Fruit fly (Drosophila melanogaster) whole organism, embryonic: ENCODE data around the gene Cht2.

ENCODE experiments used
- CG10543 ChIP-seq: fragments of 200-800 bp; sonication (Bioruptor generic); optimal IDR thresholded peaks from 3 replicates; lab custom pipeline; 2017; ENCODE audit warnings: missing biosample characterization, mild to moderate bottlenecking, missing genetic modification characterization, moderate library complexity
- CG10959 ChIP-seq: fragments of 200-800 bp; sonication (Bioruptor generic); IDR thresholded peaks from 2 replicates; pipeline ENCODE4 v1.3.6; 2022; ENCODE audit warnings: missing biosample characterization, missing genetic modification characterization
- CG12104 ChIP-seq: fragments of 200-800 bp; sonication (Bioruptor generic); optimal IDR thresholded peaks from 3 replicates; lab custom pipeline; 2016; ENCODE audit warnings: missing biosample characterization, missing genetic modification characterization
- CG14050 ChIP-seq: fragments of 200-800 bp; sonication (Bioruptor generic); IDR thresholded peaks from 3 replicates; pipeline ENCODE4 v1.3.6; 2022; ENCODE audit warnings: missing biosample characterization, missing genetic modification characterization
- CG14710 ChIP-seq: fragments of 200-800 bp; sonication (Bioruptor generic); optimal IDR thresholded peaks from 3 replicates; lab custom pipeline; 2019; ENCODE audit warnings: missing biosample characterization, mild to moderate bottlenecking, missing genetic modification characterization, moderate library complexity
- CG15011 ChIP-seq: fragments of 200-800 bp; sonication (Bioruptor generic); optimal IDR thresholded peaks from 3 replicates; lab custom pipeline; 2018; ENCODE audit warnings: missing biosample characterization, mild to moderate bottlenecking, missing genetic modification characterization
- CG17802 ChIP-seq: fragments of 200-800 bp; sonication (Bioruptor generic); optimal IDR thresholded peaks from 2 replicates; lab custom pipeline; 2018; ENCODE audit warnings: missing biosample characterization, mild to moderate bottlenecking, missing genetic modification characterization, moderate library complexity
- CG18262 ChIP-seq: fragments of 200-800 bp; optimal IDR thresholded peaks from 3 replicates; lab custom pipeline; 2019; ENCODE audit warnings: missing biosample characterization, mild to moderate bottlenecking, missing genetic modification characterization, moderate library complexity
- CG30403 ChIP-seq: fragments of 200-800 bp; sonication (Bioruptor generic); optimal IDR thresholded peaks from 3 replicates; lab custom pipeline; 2016; ENCODE audit warnings: missing biosample characterization, missing genetic modification characterization
- CG3065 ChIP-seq: fragments of 200-800 bp; sonication (Bioruptor generic); optimal IDR thresholded peaks from 2 replicates; lab custom pipeline; 2016; ENCODE audit warnings: missing biosample characterization, missing genetic modification characterization
- CG33557 ChIP-seq: fragments of 200-800 bp; sonication (Bioruptor generic); optimal IDR thresholded peaks from 2 replicates; lab custom pipeline; 2019; ENCODE audit warnings: missing biosample characterization, mild to moderate bottlenecking, missing genetic modification characterization, moderate library complexity
- CG34376 ChIP-seq: fragments of 200-800 bp; sonication (Bioruptor generic); optimal IDR thresholded peaks from 2 replicates; lab custom pipeline; 2018; ENCODE audit warnings: missing biosample characterization, mild to moderate bottlenecking, missing genetic modification characterization
- CG4282 ChIP-seq: fragments of 200-800 bp; sonication (Bioruptor generic); optimal IDR thresholded peaks from 2 replicates; lab custom pipeline; 2016; ENCODE audit warnings: missing biosample characterization, missing genetic modification characterization
- CG7963 ChIP-seq: fragments of 200-800 bp; sonication (Bioruptor generic); IDR thresholded peaks from 3 replicates; pipeline ENCODE4 v1.3.6; 2022; ENCODE audit warnings: missing biosample characterization, missing genetic modification characterization; ENCODE audit not compliant: partially characterized antibody
- CG8281 ChIP-seq: fragments of 200-800 bp; sonication (Bioruptor generic); optimal IDR thresholded peaks from 2 replicates; lab custom pipeline; 2018; ENCODE audit warnings: missing biosample characterization, mild to moderate bottlenecking, missing genetic modification characterization, moderate library complexity
- CG8359 ChIP-seq: fragments of 200-800 bp; sonication (Bioruptor generic); optimal IDR thresholded peaks from 2 replicates; lab custom pipeline; 2017; ENCODE audit warnings: missing biosample characterization, mild to moderate bottlenecking, missing genetic modification characterization, borderline replicate concordance
- CG9727 ChIP-seq: fragments of 200-800 bp; sonication (Bioruptor generic); optimal IDR thresholded peaks from 3 replicates; lab custom pipeline; 2017; ENCODE audit warnings: missing biosample characterization, mild to moderate bottlenecking, missing genetic modification characterization
- Dbx ChIP-seq: fragments of 200-800 bp; sonication (Bioruptor generic); IDR thresholded peaks from 3 replicates; pipeline ENCODE4 v1.3.6; 2022; ENCODE audit warnings: missing biosample characterization, missing genetic modification characterization
- Dll ChIP-seq: fragments of 200-800 bp; sonication (Bioruptor generic); IDR thresholded peaks from 4 replicates; pipeline ENCODE4 v1.3.6; 2022; ENCODE audit warnings: missing biosample characterization, missing genetic modification characterization; ENCODE audit not compliant: partially characterized antibody
- Dp ChIP-seq: fragments of 200-800 bp; sonication (Bioruptor generic); optimal IDR thresholded peaks from 2 replicates; lab custom pipeline; 2018; ENCODE audit warnings: missing biosample characterization, mild to moderate bottlenecking, missing genetic modification characterization, moderate library complexity
- GATAe ChIP-seq: fragments of 200-800 bp; sonication (Bioruptor generic); conservative IDR thresholded peaks from 2 replicates; pipeline ENCODE4 v1.3.6; 2022; ENCODE audit warnings: missing biosample characterization, missing genetic modification characterization
- HLH54F ChIP-seq: fragments of 200-800 bp; sonication (Bioruptor generic); optimal IDR thresholded peaks from 3 replicates; lab custom pipeline; 2016; ENCODE audit warnings: missing biosample characterization, missing genetic modification characterization
- HmgZ ChIP-seq: fragments of 200-800 bp; sonication (Bioruptor generic); optimal IDR thresholded peaks from 2 replicates; lab custom pipeline; 2018; ENCODE audit warnings: missing biosample characterization, mild to moderate bottlenecking, missing genetic modification characterization
- Stat92E ChIP-seq, 3 experiments: fragments of >200 bp in 2 of 3; fragments of 200-800 bp in 1 of 3; sonication (Bioruptor generic) in 1 of 3; optimal IDR thresholded peaks; 2 replicates each; lab custom pipeline; 2017 to 2019; ENCODE audit warnings: missing biosample characterization in 3 of 3, missing genetic modification characterization in 3 of 3, mild to moderate bottlenecking in 1 of 3, moderate library complexity in 1 of 3
- Xrp1 ChIP-seq: fragments of 200-800 bp; sonication (Bioruptor generic); IDR thresholded peaks from 2 replicates; pipeline ENCODE4 v1.3.6; 2022; ENCODE audit warnings: missing biosample characterization, missing genetic modification characterization
- amos ChIP-seq: fragments of 200-800 bp; sonication (Bioruptor generic); IDR thresholded peaks from 2 replicates; pipeline ENCODE4 v1.3.6; 2022; ENCODE audit warnings: missing biosample characterization, missing genetic modification characterization; ENCODE audit not compliant: partially characterized antibody
- ase ChIP-seq: fragments of 200-800 bp; sonication (Bioruptor generic); IDR thresholded peaks from 3 replicates; pipeline ENCODE4 v1.3.6; 2022; ENCODE audit warnings: missing biosample characterization, missing genetic modification characterization
- cg ChIP-seq: fragments of 200-800 bp; sonication (Bioruptor generic); optimal IDR thresholded peaks from 3 replicates; lab custom pipeline; 2019; ENCODE audit warnings: missing biosample characterization, mild to moderate bottlenecking, missing genetic modification characterization, moderate library complexity
- crp ChIP-seq, 2 experiments: fragments of 200-800 bp; sonication (Bioruptor generic); optimal IDR thresholded peaks; 2 replicates in 1 of 2; 3 replicates in 1 of 2; lab custom pipeline; 2017; ENCODE audit warnings: missing biosample characterization in 2 of 2, missing genetic modification characterization in 2 of 2, mild to moderate bottlenecking in 1 of 2, moderate library complexity in 1 of 2
- en ChIP-seq: fragments of 200-800 bp; sonication (Bioruptor generic); optimal IDR thresholded peaks from 2 replicates; lab custom pipeline; 2016; ENCODE audit warnings: missing biosample characterization, missing genetic modification characterization
- exex ChIP-seq: fragments of 200-800 bp; sonication (Bioruptor generic); optimal IDR thresholded peaks from 4 replicates; lab custom pipeline; 2018; ENCODE audit warnings: missing biosample characterization, mild to moderate bottlenecking, missing genetic modification characterization, moderate library complexity
- fd102C ChIP-seq: fragments of 200-800 bp; sonication (Bioruptor generic); optimal IDR thresholded peaks from 2 replicates; lab custom pipeline; 2018; ENCODE audit warnings: missing biosample characterization, mild to moderate bottlenecking, missing genetic modification characterization, moderate library complexity
- fu2 ChIP-seq: fragments of 200-800 bp; sonication (Bioruptor generic); optimal IDR thresholded peaks from 2 replicates; lab custom pipeline; 2016; ENCODE audit warnings: missing biosample characterization, missing genetic modification characterization
- grn ChIP-seq: fragments of 200-800 bp; sonication (Bioruptor generic); optimal IDR thresholded peaks from 3 replicates; lab custom pipeline; 2017; ENCODE audit warnings: missing biosample characterization, missing genetic modification characterization
- hbn ChIP-seq: fragments of 200-800 bp; sonication (Bioruptor generic); IDR thresholded peaks from 2 replicates; pipeline ENCODE4 v1.3.6; 2022; ENCODE audit warnings: missing biosample characterization, missing genetic modification characterization; ENCODE audit not compliant: partially characterized antibody
- knrl ChIP-seq: fragments of 200-800 bp; sonication (Bioruptor generic); IDR thresholded peaks from 3 replicates; pipeline ENCODE4 v1.3.6; 2022; ENCODE audit warnings: missing biosample characterization, missing genetic modification characterization; ENCODE audit not compliant: partially characterized antibody
- mirr ChIP-seq: fragments of 200-800 bp; sonication (Bioruptor generic); optimal IDR thresholded peaks from 3 replicates; lab custom pipeline; 2018; ENCODE audit warnings: missing biosample characterization, mild to moderate bottlenecking, missing genetic modification characterization
- p53 ChIP-seq: fragments of 200-800 bp; sonication (Bioruptor generic); optimal IDR thresholded peaks from 2 replicates; lab custom pipeline; 2016; ENCODE audit warnings: missing biosample characterization, missing genetic modification characterization
- sc ChIP-seq, 3 experiments: fragments of >200 bp in 2 of 3; fragments of 200-800 bp in 1 of 3; sonication (Bioruptor generic) in 1 of 3; optimal IDR thresholded peaks; 2 replicates in 2 of 3; 3 replicates in 1 of 3; lab custom pipeline; 2017; ENCODE audit warnings: mild to moderate bottlenecking in 1 of 3, missing biosample characterization in 1 of 3, missing genetic modification characterization in 1 of 3, missing genetic modification reagents in 1 of 3
- sd ChIP-seq: fragments of 200-800 bp; sonication (Bioruptor generic); optimal IDR thresholded peaks from 3 replicates; lab custom pipeline; 2018; ENCODE audit warnings: missing biosample characterization, mild to moderate bottlenecking, missing genetic modification characterization, moderate library complexity
- shn ChIP-seq: fragments of 200-800 bp; sonication (Bioruptor generic); optimal IDR thresholded peaks from 3 replicates; lab custom pipeline; 2016; ENCODE audit warnings: missing biosample characterization, missing genetic modification characterization
- sisA ChIP-seq: fragments of 200-800 bp; sonication (Bioruptor generic); IDR thresholded peaks from 2 replicates; pipeline ENCODE4 v1.3.6; 2022; ENCODE audit warnings: missing biosample characterization, missing genetic modification characterization
- trem ChIP-seq: fragments of 200-800 bp; optimal IDR thresholded peaks from 3 replicates; lab custom pipeline; 2019; ENCODE audit warnings: missing biosample characterization, mild to moderate bottlenecking, missing genetic modification characterization, moderate library complexity
- trh ChIP-seq: fragments of 200-800 bp; sonication (Bioruptor generic); optimal IDR thresholded peaks from 2 replicates; lab custom pipeline; 2016; ENCODE audit warnings: missing biosample characterization, missing genetic modification characterization
- vnd ChIP-seq: fragments of 200-800 bp; sonication (Bioruptor generic); IDR thresholded peaks from 3 replicates; pipeline ENCODE4 v1.3.6; 2022; ENCODE audit warnings: missing biosample characterization, missing genetic modification characterization; ENCODE audit not compliant: partially characterized antibody
- wek ChIP-seq: fragments of 200-800 bp; sonication (Bioruptor generic); optimal IDR thresholded peaks from 3 replicates; lab custom pipeline; 2018; ENCODE audit warnings: missing biosample characterization, mild to moderate bottlenecking, missing genetic modification characterization, moderate library complexity
- z ChIP-seq: fragments of 200-800 bp; sonication (Bioruptor generic); IDR thresholded peaks from 3 replicates; pipeline ENCODE4 v1.3.6; 2022; ENCODE audit warnings: missing biosample characterization, missing genetic modification characterization
- zen2 ChIP-seq: fragments of 200-800 bp; sonication (Bioruptor generic); IDR thresholded peaks from 3 replicates; pipeline ENCODE4 v1.3.6; 2022; ENCODE audit warnings: missing biosample characterization, missing genetic modification characterization; ENCODE audit not compliant: partially characterized antibody

Cht2 gene

dm6 chr3L:1789339-1789738 is 33.6 kb upstream of the Cht2 start (continued):
- TF ChIP-seq HmgZ = peak; percentile 18
- no peak for TF ChIP-seq CG3065 (GFP tag; lab: Kevin White, UChicago)
- 0 out of 3 replicates have a peak, but pooled peaks have one; percentile 8 for TF ChIP-seq Dbx
- TF ChIP-seq knrl = no peak
- no peak for TF ChIP-seq fd102C (GFP tag; lab: Kevin White, UChicago)
- peak; percentile 65 for TF ChIP-seq CG34376
- peak; percentile 55 for TF ChIP-seq CG10543 (GFP tag; lab: Kevin White, UChicago)
- no peak for TF ChIP-seq CG15011 (GFP tag; lab: Kevin White, UChicago)
- no peak for TF ChIP-seq CG18262 (tag; lab: Kevin White, UChicago)
- no peak for TF ChIP-seq trem
- TF ChIP-seq, all 482 proteins: peak for 14

- peak; percentile 28 for TF ChIP-seq cg (GFP tag; lab: Kevin White, UChicago)
- peak; percentile 99 for TF ChIP-seq sd (tag; lab: Kevin White, UChicago)
- TF ChIP-seq fu2 = no peak
- no peak for TF ChIP-seq CG4282 (GFP tag; lab: Kevin White, UChicago)
- TF ChIP-seq CG30403 (GFP tag; lab: Kevin White, UChicago) = no peak
- TF ChIP-seq wek (GFP tag; lab: Kevin White, UChicago) = peak; percentile 95
- no peak for TF ChIP-seq CG17802 (tag; lab: Kevin White, UChicago)
- no peak for TF ChIP-seq Stat92E (GFP tag; optimal IDR thresholded peaks at IDR 0.05; lab: Kevin White, UChicago)
- TF ChIP-seq shn = no peak
- no peak for TF ChIP-seq trh (GFP tag; lab: Kevin White, UChicago)
- peak; percentile 82 for TF ChIP-seq CG34376
- TF ChIP-seq mirr = peak; percentile 72
- TF ChIP-seq Xrp1 (GFP tag; lab: Robert Waterston, UW) = no peak
- peak; percentile 98 for TF ChIP-seq grn
- no peak for TF ChIP-seq sc (optimal IDR thresholded peaks at IDR 0.05; lab: Kevin White, UChicago)
- TF ChIP-seq sc (GFP tag; optimal IDR thresholded peaks at IDR 0.05; lab: Kevin White, UChicago) = no peak
- no peak for TF ChIP-seq HLH54F (GFP tag; lab: Kevin White, UChicago)
- TF ChIP-seq CG10959 (GFP tag; lab: Robert Waterston, UW) = no peak
- no peak for TF ChIP-seq sisA (GFP tag; lab: Robert Waterston, UW)
- TF ChIP-seq CG14710 (tag; lab: Kevin White, UChicago) = no peak
- no peak for TF ChIP-seq CG33557 (GFP tag; lab: Kevin White, UChicago)
- no peak for TF ChIP-seq CG9727 (GFP tag; lab: Kevin White, UChicago)
- TF ChIP-seq GATAe (GFP tag; lab: Robert Waterston, UW) = peak; percentile 73
- peak; percentile 13; the same call in 1 of the 3 replicates for TF ChIP-seq z
- TF ChIP-seq CG8359 (GFP tag; lab: Kevin White, UChicago) = no peak
- peak; percentile 68 for TF ChIP-seq exex (tag; lab: Kevin White, UChicago)
- TF ChIP-seq, all 482 proteins: peak for 9
Measured at dm6 chr3L:1784092-1784491, 28.4 kb upstream of the Cht2 start.

- peak; percentile 53; the same call in 1 of the 3 replicates for TF ChIP-seq zen2 (GFP tag; lab: Robert Waterston, UW)
- no peak for TF ChIP-seq p53 (GFP tag; lab: Kevin White, UChicago)
- peak; percentile 49; the same call in 1 of the 3 replicates for TF ChIP-seq CG7963
- peak in 1 of 2 experiments; percentile 86 for TF ChIP-seq crp (GFP tag; optimal IDR thresholded peaks at IDR 0.05; lab: Kevin White, UChicago)
- no peak for TF ChIP-seq ase (GFP tag; lab: Robert Waterston, UW)
- peak; percentile 40; the same call in 1 of the 2 replicates for TF ChIP-seq amos (GFP tag; lab: Robert Waterston, UW)
- TF ChIP-seq vnd (GFP tag; lab: Robert Waterston, UW) = 0 out of 3 replicates have a peak, but pooled peaks have one; percentile 35
- peak; percentile 28; the same call in 1 of the 2 replicates for TF ChIP-seq hbn (GFP tag; lab: Robert Waterston, UW)
- TF ChIP-seq CG12104 (GFP tag; lab: Kevin White, UChicago) = no peak
- no peak for TF ChIP-seq CG14050 (GFP tag; lab: Robert Waterston, UW)
- TF ChIP-seq fd102C (GFP tag; lab: Kevin White, UChicago) = no peak
- peak; percentile 63; the same call in 2 of the 4 replicates for TF ChIP-seq Dll (GFP tag; lab: Robert Waterston, UW)
- TF ChIP-seq Dp = peak; percentile 7
- no peak for TF ChIP-seq CG8281 (tag; lab: Kevin White, UChicago)
- TF ChIP-seq en (GFP tag; lab: Kevin White, UChicago) = no peak
Measured at dm6 chr3L:1777249-1777648, 21.5 kb upstream of the Cht2 start, which contains the start of the genes CG2021 and mRpL46. CG2021 (minus strand) TSS chr3L:1777411. mRpL46 (plus strand) TSS chr3L:1777439.
